Fruit fly (Drosophila melanogaster): ENCODE measurements around the gene RecQ5.

RecQ5 gene

DNA sequence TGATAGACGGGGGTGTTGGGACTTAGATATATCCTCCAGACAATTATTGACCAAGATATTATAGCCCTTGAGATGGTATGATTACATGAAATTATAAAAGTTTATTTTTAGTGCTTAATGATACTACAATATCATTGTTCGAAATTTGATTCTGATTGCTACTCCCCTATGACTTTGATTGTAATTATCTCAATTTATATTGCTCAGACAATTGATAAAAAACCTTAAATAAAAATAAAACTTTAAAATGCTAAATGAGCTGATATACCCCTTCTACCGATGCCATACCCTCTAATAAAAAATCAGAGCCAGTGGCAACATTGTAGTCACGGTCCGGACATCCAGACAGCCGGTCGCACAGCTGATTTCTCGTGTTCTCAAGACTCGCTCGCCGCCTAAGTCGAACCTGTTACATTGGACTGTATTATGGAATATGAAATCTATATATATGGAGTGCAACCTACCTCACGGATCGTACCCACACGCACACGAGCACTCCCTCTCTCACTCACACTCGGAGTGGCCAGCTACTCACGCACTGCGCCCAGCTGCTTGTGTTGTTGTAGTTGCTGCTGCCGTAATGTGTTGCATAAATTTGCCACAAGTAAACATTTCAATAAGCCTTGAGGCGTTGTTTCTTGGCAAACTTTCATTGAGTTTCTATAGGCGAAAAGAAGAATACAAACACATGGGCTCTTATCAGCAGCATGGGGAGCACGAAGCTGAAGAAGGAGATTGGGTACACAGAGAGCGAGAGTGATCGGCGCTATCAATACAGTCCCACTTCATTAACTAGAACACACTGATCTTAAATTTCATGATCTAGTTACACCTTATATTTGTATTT lies 18.7 kb downstream of the RecQ5 start (continued):
- TF ChIP-seq Usf (GFP tag; optimal IDR thresholded peaks at IDR 0.05), result no peak
- peak; percentile 59 for TF ChIP-seq CG10959 (GFP tag; IDR thresholded peaks at IDR 0.05)
- no peak for TF ChIP-seq E2f1 (GFP tag; IDR thresholded peaks at IDR 0.05)
- TF ChIP-seq CG30403 (GFP tag; optimal IDR thresholded peaks at IDR 0.05), result peak; percentile 59
- TF ChIP-seq pros (GFP tag; optimal IDR thresholded peaks at IDR 0.05), result no peak
- TF ChIP-seq chinmo (GFP tag; IDR thresholded peaks at IDR 0.05; ENCODE audit: partially characterized antibody), result peak; percentile 86; the same call in 3 of the 4 replicates
- no peak for TF ChIP-seq Ada2b (GFP tag; IDR thresholded peaks at IDR 0.05)
- no peak for TF ChIP-seq HmgZ (tag; optimal IDR thresholded peaks at IDR 0.05)
- TF ChIP-seq CG11723 (GFP tag; optimal IDR thresholded peaks at IDR 0.05), result no peak
- peak; percentile 61 for TF ChIP-seq Med (GFP tag)
- peak; percentile 24 for TF ChIP-seq CG12659 (GFP tag; optimal IDR thresholded peaks at IDR 0.05)
- TF ChIP-seq Chrac-16 (GFP tag; optimal IDR thresholded peaks at IDR 0.05), result peak; percentile 52
- TF ChIP-seq grau (tag; optimal IDR thresholded peaks at IDR 0.05), result peak; percentile 56
- TF ChIP-seq chn (GFP tag; optimal IDR thresholded peaks at IDR 0.05), result peak; percentile 14
- 0 out of 2 replicates have a peak, but pooled peaks have one; percentile 17 for TF ChIP-seq CG17328 (GFP tag; IDR thresholded peaks at IDR 0.05)
- no peak for TF ChIP-seq Side (GFP tag; optimal IDR thresholded peaks at IDR 0.05)
- TF ChIP-seq CG32532 (GFP tag; IDR thresholded peaks at IDR 0.05), result no peak; the same call in 1 of the 2 replicates
- TF ChIP-seq CG10979 (tag; optimal IDR thresholded peaks at IDR 0.05), result peak; percentile 80
- TF ChIP-seq ro (GFP tag; IDR thresholded peaks at IDR 0.05), result no peak
- TF ChIP-seq tgo (GFP tag; IDR thresholded peaks at IDR 0.05), result no peak
- no peak for TF ChIP-seq zen2 (GFP tag; IDR thresholded peaks at IDR 0.05; ENCODE audit: partially characterized antibody)
- peak; percentile 44 for TF ChIP-seq lmd (GFP tag; IDR thresholded peaks at IDR 0.05)
- 0 out of 2 replicates have a peak, but pooled peaks have one; percentile 7 for TF ChIP-seq sisA (GFP tag; IDR thresholded peaks at IDR 0.05)
- TF ChIP-seq CG13894 (tag; optimal IDR thresholded peaks at IDR 0.05), result no peak
- no peak for TF ChIP-seq dimm (GFP tag; IDR thresholded peaks at IDR 0.05)
- TF ChIP-seq CG4404 (GFP tag; IDR thresholded peaks at IDR 0.05), result no peak
- TF ChIP-seq CG18599 (GFP tag; optimal IDR thresholded peaks at IDR 0.05), result peak; percentile 36
- TF ChIP-seq row (GFP tag; IDR thresholded peaks at IDR 0.05), result peak; percentile 66
- no peak for TF ChIP-seq hth (optimal IDR thresholded peaks at IDR 0.05)
- TF ChIP-seq CG9932 (GFP tag; IDR thresholded peaks at IDR 0.05), result peak; percentile 24; the same call in 1 of the 2 replicates
- no peak for TF ChIP-seq onecut (GFP tag; IDR thresholded peaks at IDR 0.05)
- peak; percentile 28; the same call in 1 of the 2 replicates for TF ChIP-seq ranshi (GFP tag; IDR thresholded peaks at IDR 0.05)
- TF ChIP-seq CG8765 (GFP tag; IDR thresholded peaks at IDR 0.05), result no peak
- no peak for TF ChIP-seq unc-4 (GFP tag; IDR thresholded peaks at IDR 0.05; ENCODE audit: partially characterized antibody)
- TF ChIP-seq cato (GFP tag; optimal IDR thresholded peaks at IDR 0.05; ENCODE audit: borderline replicate concordance), result peak; percentile 13
- peak; percentile 1 for TF ChIP-seq pum (GFP tag; optimal IDR thresholded peaks at IDR 0.05)
- peak; percentile 86 for TF ChIP-seq D19B (GFP tag; optimal IDR thresholded peaks at IDR 0.05)
- no peak for TF ChIP-seq jigr1 (GFP tag; IDR thresholded peaks at IDR 0.05)
- TF ChIP-seq CG14710 (tag; optimal IDR thresholded peaks at IDR 0.05), result peak; percentile 72
- TF ChIP-seq Sin3A (optimal IDR thresholded peaks at IDR 0.05), result no peak
- TF ChIP-seq Mes4 (GFP tag; optimal IDR thresholded peaks at IDR 0.05), result peak; percentile 28
- TF ChIP-seq trem (tag; optimal IDR thresholded peaks at IDR 0.05), result peak; percentile 24
- peak; percentile 30; the same call in 1 of the 2 replicates for TF ChIP-seq vvl (GFP tag; IDR thresholded peaks at IDR 0.05)
- peak; percentile 22; the same call in 1 of the 3 replicates for TF ChIP-seq CG11695 (GFP tag; IDR thresholded peaks at IDR 0.05)
- peak; percentile 13 for TF ChIP-seq CG12236 (GFP tag; optimal IDR thresholded peaks at IDR 0.05)
- TF ChIP-seq Deaf1 (tag; optimal IDR thresholded peaks at IDR 0.05), result peak; percentile 69
- TF ChIP-seq H2.0 (GFP tag; IDR thresholded peaks at IDR 0.05), result no peak; the same call in 1 of the 2 replicates
- TF ChIP-seq cg (GFP tag; optimal IDR thresholded peaks at IDR 0.05), result peak; percentile 61
- peak; percentile 53 for TF ChIP-seq CG13775 (GFP tag; optimal IDR thresholded peaks at IDR 0.05)
- TF ChIP-seq HLH3B (GFP tag; IDR thresholded peaks at IDR 0.05), result 0 out of 2 replicates have a peak, but pooled peaks have one; percentile 16
